Fruit fly (Drosophila melanogaster) whole organism, adult: Measurements from ENCODE around the gene CG46468.

Source experiments
- CG11617 ChIP-seq: fragments of 200-800 bp; sonication (Bioruptor generic); optimal IDR thresholded peaks from 2 replicates; lab custom pipeline; 2017; ENCODE audit warnings: mild to moderate bottlenecking, missing biosample characterization, missing genetic modification reagents, missing genetic modification characterization
- CG12768 ChIP-seq: fragments of 200-800 bp; sonication (Bioruptor generic); optimal IDR thresholded peaks from 2 replicates; lab custom pipeline; 2017; ENCODE audit warnings: missing biosample characterization, missing genetic modification characterization, mild to moderate bottlenecking, moderate library complexity, missing genetic modification reagents
- CG14711 ChIP-seq: fragments of 200-800 bp; sonication (Bioruptor generic); optimal IDR thresholded peaks from 2 replicates; lab custom pipeline; 2018; ENCODE audit warnings: missing biosample characterization, mild to moderate bottlenecking, missing genetic modification characterization, moderate library complexity
- CG1620 ChIP-seq: fragments of 200-800 bp; sonication (Bioruptor generic); optimal IDR thresholded peaks from 2 replicates; lab custom pipeline; 2016; ENCODE audit warnings: missing biosample characterization, missing genetic modification characterization
- CG33017 ChIP-seq: fragments of 200-800 bp; sonication (Bioruptor generic); optimal IDR thresholded peaks from 2 replicates; lab custom pipeline; 2018; ENCODE audit warnings: missing biosample characterization, mild to moderate bottlenecking, missing genetic modification characterization, moderate library complexity
- CG5204 ChIP-seq: fragments of 200-800 bp; sonication (Bioruptor generic); optimal IDR thresholded peaks from 2 replicates; lab custom pipeline; 2016; ENCODE audit warnings: missing biosample characterization, missing genetic modification characterization
- CG7045 ChIP-seq: fragments of 200-800 bp; sonication (Bioruptor generic); optimal IDR thresholded peaks from 2 replicates; lab custom pipeline; 2017; ENCODE audit warnings: missing biosample characterization, mild to moderate bottlenecking, missing genetic modification characterization
- CG7101 ChIP-seq: fragments of 200-800 bp; sonication (Bioruptor generic); optimal IDR thresholded peaks from 2 replicates; lab custom pipeline; 2018; ENCODE audit warnings: missing biosample characterization, mild to moderate bottlenecking, missing genetic modification characterization, moderate library complexity
- Clk ChIP-seq: fragments of 200-800 bp; sonication (Bioruptor generic); optimal IDR thresholded peaks from 2 replicates; lab custom pipeline; 2017; ENCODE audit warnings: missing biosample characterization, missing genetic modification characterization
- Crg-1 ChIP-seq: fragments of 200-800 bp; sonication (Bioruptor generic); optimal IDR thresholded peaks from 2 replicates; lab custom pipeline; 2016; ENCODE audit warnings: missing biosample characterization, missing genetic modification characterization
- Hr96 ChIP-seq: fragments of 200-800 bp; sonication (Bioruptor generic); optimal IDR thresholded peaks from 2 replicates; lab custom pipeline; 2016; ENCODE audit warnings: missing biosample characterization, missing genetic modification characterization
- Mnt ChIP-seq: fragments of 200-800 bp; sonication (Bioruptor generic); optimal IDR thresholded peaks from 2 replicates; lab custom pipeline; 2016; ENCODE audit warnings: missing biosample characterization, mild to moderate bottlenecking, missing genetic modification characterization
- bab1 ChIP-seq: fragments of 200-800 bp; sonication (Bioruptor generic); optimal IDR thresholded peaks from 3 replicates; lab custom pipeline; 2019; ENCODE audit warnings: missing biosample characterization, mild to moderate bottlenecking, missing genetic modification characterization, moderate library complexity
- cic ChIP-seq: fragments of 200-800 bp; sonication (Bioruptor generic); optimal IDR thresholded peaks from 2 replicates; lab custom pipeline; 2017; ENCODE audit warnings: missing biosample characterization, mild to moderate bottlenecking, missing genetic modification characterization, moderate library complexity
- cnc ChIP-seq, 2 experiments: fragments of >200 bp; optimal IDR thresholded peaks; 2 replicates each; lab custom pipeline; 2017
- kay ChIP-seq: fragments of 200-800 bp; sonication (Bioruptor generic); peaks from one replicate; lab custom pipeline; 2016; ENCODE audit warnings: missing biosample characterization, missing genetic modification characterization, borderline replicate concordance
- ovo ChIP-seq: fragments of 200-800 bp; sonication (Bioruptor generic); optimal IDR thresholded peaks from 2 replicates; lab custom pipeline; 2016; ENCODE audit warnings: missing biosample characterization, missing genetic modification characterization
- pad ChIP-seq: fragments of 200-800 bp; sonication (Bioruptor generic); optimal IDR thresholded peaks from 3 replicates; lab custom pipeline; 2017; ENCODE audit warnings: missing biosample characterization, missing genetic modification characterization, mild to moderate bottlenecking, moderate library complexity, missing genetic modification reagents
- tj ChIP-seq: fragments of 200-800 bp; sonication (Bioruptor generic); optimal IDR thresholded peaks from 3 replicates; lab custom pipeline; 2017; ENCODE audit warnings: missing biosample characterization, mild to moderate bottlenecking, missing genetic modification characterization, moderate library complexity
- toe ChIP-seq: fragments of 200-800 bp; sonication (Bioruptor generic); optimal IDR thresholded peaks from 2 replicates; lab custom pipeline; 2016; ENCODE audit warnings: missing biosample characterization, missing genetic modification characterization

The CG46468 gene

DNA sequence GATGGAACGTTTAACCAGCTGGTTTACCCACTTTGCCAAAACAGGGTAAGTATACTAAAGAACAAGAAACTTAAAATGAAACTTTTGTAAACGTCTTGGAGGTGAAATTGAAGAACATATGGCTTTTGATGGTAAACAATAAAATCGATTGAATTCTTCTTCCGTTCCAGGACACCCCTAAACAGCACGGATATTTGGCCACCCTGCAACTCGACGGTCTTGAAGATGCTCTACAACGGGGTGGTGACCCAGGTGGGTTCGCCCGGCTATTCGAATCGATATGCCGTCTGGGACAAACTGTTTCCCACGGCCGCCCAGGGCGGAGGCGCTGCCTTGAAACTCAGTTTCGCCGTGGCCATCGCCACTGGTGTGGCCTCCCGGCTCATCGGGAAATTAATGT is 25.9 kb upstream of the CG46468 start:
- TF ChIP-seq Crg-1 (GFP tag; lab: Kevin White, UChicago) (no peak), bab1 (no peak), kay (GFP tag; lab: Kevin White, UChicago) (no peak), ovo (GFP tag; lab: Kevin White, UChicago) (no peak), tj (no peak), pad (GFP tag; lab: Kevin White, UChicago) (no peak)

DNA sequence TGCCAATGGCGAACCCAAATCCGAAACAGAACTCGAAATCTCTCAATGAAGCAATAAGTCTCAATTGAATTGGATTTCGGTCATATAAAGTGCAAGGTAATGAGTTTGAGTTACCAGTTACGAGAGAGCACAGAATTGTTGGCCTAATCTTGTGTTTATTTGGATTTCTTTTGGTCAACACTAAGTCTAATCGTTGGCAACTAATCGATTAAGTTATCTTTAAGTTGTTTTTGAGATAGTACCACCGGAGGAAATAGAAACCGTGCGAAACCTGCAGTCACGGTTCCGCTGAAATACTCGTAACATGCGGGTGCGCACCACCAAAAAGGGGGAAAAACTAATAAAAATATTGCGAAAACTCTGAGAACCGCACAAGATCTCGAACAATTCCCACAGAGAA is 23.9 kb upstream of the CG46468 start, which contains the start of gene CG3841:
Gene CG3841 (plus strand): TSS at position 301 of the 400 bp plus-strand sequence.
- TF ChIP-seq toe (GFP tag; lab: Kevin White, UChicago) (no peak), pad (GFP tag; lab: Kevin White, UChicago) (no peak), CG33017 (tag; lab: Kevin White, UChicago) (no peak), CG12768 (GFP tag; lab: Kevin White, UChicago) (no peak), CG14711 (tag; lab: Kevin White, UChicago) (no peak), CG11617 (GFP tag; lab: Kevin White, UChicago) (no peak)

DNA sequence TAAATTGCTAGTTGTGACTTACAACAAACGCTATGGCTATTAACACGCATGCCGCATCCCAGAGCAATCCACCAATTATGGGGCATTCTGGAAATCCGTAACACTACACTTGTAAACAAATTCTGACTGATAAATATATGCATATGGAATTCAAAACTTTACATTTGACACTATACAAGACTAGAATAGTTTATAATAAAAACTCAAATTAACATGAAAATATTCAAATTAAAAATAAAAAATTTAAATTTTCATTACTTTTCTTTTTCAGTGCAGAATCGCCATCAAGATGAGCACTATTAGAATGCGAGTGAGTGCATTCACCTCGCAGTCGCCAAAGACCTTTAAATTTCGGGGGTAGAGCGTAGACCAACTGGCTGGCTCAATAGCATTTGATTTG is 20.7 kb upstream of the CG46468 start:
- TF ChIP-seq Hr96 (GFP tag; lab: Kevin White, UChicago) (no peak), toe (GFP tag; lab: Kevin White, UChicago) (no peak), CG1620 (GFP tag; lab: Kevin White, UChicago) (no peak), kay (GFP tag; lab: Kevin White, UChicago) (no peak), cnc (optimal IDR thresholded peaks at IDR 0.05; lab: Kevin White, UChicago) (no peak), Mnt (no peak), CG11617 (GFP tag; lab: Kevin White, UChicago) (no peak), CG5204 (GFP tag; lab: Kevin White, UChicago) (no peak), CG7101 (no peak), Clk (GFP tag; lab: Kevin White, UChicago) (no peak), CG33017 (tag; lab: Kevin White, UChicago) (no peak), pad (GFP tag; lab: Kevin White, UChicago) (no peak), Crg-1 (GFP tag; lab: Kevin White, UChicago) (no peak)

DNA sequence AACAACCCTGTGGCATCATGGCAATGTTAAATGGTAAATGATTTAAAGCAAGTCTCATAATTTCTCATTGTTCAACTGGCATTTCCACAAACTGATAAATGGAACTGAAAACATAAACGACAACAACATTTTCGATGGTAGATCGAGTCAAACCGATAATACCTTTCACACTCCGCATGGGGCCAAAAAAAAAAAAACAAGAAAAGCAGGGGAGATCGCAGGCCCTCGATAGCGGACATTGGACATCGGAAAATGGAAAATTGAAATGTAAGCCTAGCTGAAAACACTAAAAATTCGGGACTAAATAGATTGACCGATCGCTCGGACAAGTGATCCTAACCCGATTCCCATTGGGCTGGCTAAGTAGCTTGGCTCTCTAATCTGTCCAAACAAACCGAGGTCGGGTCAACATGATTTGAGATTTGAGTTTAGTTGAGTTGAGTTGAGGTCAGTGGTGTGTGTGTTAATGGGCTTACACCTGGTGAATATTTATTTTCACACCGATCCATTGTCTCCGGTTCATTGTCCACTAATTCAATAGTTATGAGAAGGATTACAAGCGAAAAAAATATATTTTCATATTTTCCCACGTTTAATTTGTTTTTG is 19.0 kb upstream of the CG46468 start:
- TF ChIP-seq CG12768 (GFP tag; lab: Kevin White, UChicago) (no peak), CG1620 (GFP tag; lab: Kevin White, UChicago) (no peak), CG33017 (tag; lab: Kevin White, UChicago) (no peak), Clk (GFP tag; lab: Kevin White, UChicago) (no peak), CG7101 (no peak), ovo (GFP tag; lab: Kevin White, UChicago) (no peak), kay (GFP tag; lab: Kevin White, UChicago) (no peak), CG14711 (tag; lab: Kevin White, UChicago) (no peak)

DNA sequence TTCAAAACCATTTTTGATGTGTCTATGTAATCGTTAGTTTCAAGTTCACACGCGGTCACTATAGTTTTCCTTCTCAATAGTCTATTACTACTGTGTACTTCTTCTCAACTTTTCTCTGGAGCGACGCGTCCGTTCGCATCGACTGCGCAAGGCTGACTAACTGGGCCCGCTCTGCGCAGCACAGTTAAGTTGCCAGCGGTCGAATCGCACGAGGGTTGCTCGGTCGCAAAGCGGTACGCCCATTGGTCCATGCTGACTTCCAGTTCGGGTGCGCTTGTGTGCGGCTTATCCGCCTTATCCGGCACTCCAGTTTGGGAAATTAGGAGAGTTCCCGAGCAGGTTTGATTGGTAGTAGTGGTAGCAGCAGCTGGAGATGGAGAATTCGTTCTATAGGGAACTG is 16.3 kb upstream of the CG46468 start, which contains the start of gene gcm:
Gene gcm (minus strand): TSS at position 164 of the 400 bp plus-strand sequence.
- TF ChIP-seq kay (GFP tag; lab: Kevin White, UChicago) (no peak), CG7045 (GFP tag; lab: Kevin White, UChicago) (no peak), ovo (GFP tag; lab: Kevin White, UChicago) (no peak), CG12768 (GFP tag; lab: Kevin White, UChicago) (no peak), Hr96 (GFP tag; lab: Kevin White, UChicago) (no peak), CG7101 (no peak), Mnt (no peak), Clk (GFP tag; lab: Kevin White, UChicago) (no peak), CG11617 (GFP tag; lab: Kevin White, UChicago) (no peak), cnc (optimal IDR thresholded peaks at IDR 0.05; lab: Kevin White, UChicago) (no peak), CG5204 (GFP tag; lab: Kevin White, UChicago) (no peak), tj (no peak), CG1620 (GFP tag; lab: Kevin White, UChicago) (no peak)

DNA sequence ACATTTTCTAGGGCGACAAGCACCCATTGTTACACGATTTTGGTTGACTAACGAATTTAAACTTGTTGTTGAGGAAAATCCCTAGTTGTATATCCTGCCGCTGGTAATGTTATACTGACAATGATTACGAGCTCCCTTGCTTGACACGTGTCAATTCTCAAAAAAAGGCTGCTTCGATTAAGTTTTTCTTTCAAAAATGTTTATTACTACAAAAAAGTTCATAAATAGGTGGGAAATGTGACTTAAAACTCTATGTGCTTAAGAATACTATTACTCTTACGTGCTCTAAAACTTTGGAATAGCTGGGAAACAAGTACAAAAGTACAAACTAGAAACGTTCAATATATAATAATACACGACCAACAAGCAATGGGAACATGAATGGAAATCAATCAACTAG is 14.3 kb upstream of the CG46468 start, which contains the start of gene CG31709:
Gene CG31709 (minus strand): TSS at position 101 of the 400 bp plus-strand sequence.
- TF ChIP-seq CG12768 (GFP tag; lab: Kevin White, UChicago) = no peak
- no peak for TF ChIP-seq bab1
- no peak for TF ChIP-seq pad (GFP tag; lab: Kevin White, UChicago)
- TF ChIP-seq toe (GFP tag; lab: Kevin White, UChicago) = no peak
- no peak for TF ChIP-seq Clk (GFP tag; lab: Kevin White, UChicago)
- no peak for TF ChIP-seq CG7045 (GFP tag; lab: Kevin White, UChicago)
- no peak for TF ChIP-seq Hr96 (GFP tag; lab: Kevin White, UChicago)
- TF ChIP-seq cic (GFP tag; lab: Kevin White, UChicago) = no peak
- no peak for TF ChIP-seq CG5204 (GFP tag; lab: Kevin White, UChicago)
- no peak for TF ChIP-seq CG1620 (GFP tag; lab: Kevin White, UChicago)
- TF ChIP-seq Mnt = no peak
- TF ChIP-seq CG7101 = no peak
- no peak for TF ChIP-seq Crg-1 (GFP tag; lab: Kevin White, UChicago)
- TF ChIP-seq CG11617 (GFP tag; lab: Kevin White, UChicago) = no peak
